Fruit fly (Drosophila melanogaster) S2 (cell line): ENCODE data around the gene gukh.

Source experiments
- CG8478 ChIP-seq: fragments of >200 bp; optimal IDR thresholded peaks from 2 replicates; lab custom pipeline; 2018
- CTCF ChIP-seq, 2 experiments: fragments of >200 bp; optimal IDR thresholded peaks; 2 replicates each; lab custom pipeline; 2018

DNA sequence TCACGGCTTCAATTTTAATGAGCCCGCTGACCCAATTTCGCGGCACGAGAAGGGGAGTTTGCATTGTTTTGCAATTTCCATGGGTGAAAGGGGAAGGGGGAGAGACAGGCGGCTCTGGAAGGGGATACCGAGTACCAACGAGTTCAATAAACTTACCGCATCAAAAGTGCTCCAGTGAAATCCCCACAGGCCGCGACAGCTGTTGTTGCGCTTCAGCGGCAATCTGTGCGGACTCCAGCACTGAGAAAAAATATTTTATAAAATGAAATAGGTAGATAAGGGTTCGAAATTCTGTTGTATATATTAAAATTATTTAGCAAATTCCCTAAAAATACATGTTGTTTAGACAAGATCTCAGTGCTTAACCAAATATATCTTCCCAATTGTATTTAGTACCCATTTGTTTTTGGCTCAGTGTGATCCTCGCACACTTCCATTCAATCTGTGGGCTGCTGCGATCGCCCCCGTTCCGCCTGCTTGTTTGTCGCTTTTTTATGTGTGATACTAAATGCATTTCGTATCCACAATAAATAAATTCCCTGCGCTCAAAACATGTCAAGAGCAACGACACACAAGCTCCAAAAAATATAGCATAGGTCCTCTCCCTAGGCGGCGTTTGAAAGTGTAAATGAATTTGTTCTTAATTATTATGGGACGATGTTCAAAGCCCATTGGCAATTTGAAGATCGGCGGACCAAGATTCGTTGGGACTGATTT is 11.9 kb downstream of the gukh start:
- TF ChIP-seq CG8478 (lab: Kevin White, UChicago) (no peak), CTCF (optimal IDR thresholded peaks at IDR 0.05; lab: Kevin White, UChicago) (no peak)
